Worm (Caenorhabditis elegans) whole organism, young adult: ENCODE results near the gene nud-1.

ENCODE experiments used
- B0261.1 ChIP-seq: sonication (generic microtip); optimal IDR thresholded peaks from 2 replicates; lab custom pipeline; 2016; ENCODE audit warnings: mild to moderate bottlenecking, missing genetic modification characterization, moderate library complexity, missing compliant biosample characterization
- D2030.7 ChIP-seq: fragments of 200-800 bp; sonication (Bioruptor generic); IDR thresholded peaks from 2 replicates; pipeline ENCODE4 v1.3.6; 2022; ENCODE audit warnings: missing genetic modification reagents, missing genetic modification characterization, missing compliant biosample characterization
- F22D6.2 ChIP-seq: sonication (generic microtip); optimal IDR thresholded peaks from 2 replicates; lab custom pipeline; 2016; ENCODE audit warnings: mild to moderate bottlenecking, missing genetic modification characterization, missing compliant biosample characterization
- F37B4.10 ChIP-seq: fragments of 200-800 bp; sonication (Bioruptor generic); IDR thresholded peaks from 2 replicates; pipeline ENCODE4 v1.3.6; 2022; ENCODE audit warnings: missing genetic modification characterization, missing compliant biosample characterization
- ama-1 ChIP-seq, 3 experiments: fragments of 150-350 bp in 1 of 3; sonication (generic microtip) in 2 of 3; optimal IDR thresholded peaks; 2 replicates each; lab custom pipeline; 2014 to 2018; ENCODE audit warnings: missing biosample characterization in 2 of 3, missing genetic modification characterization in 2 of 3, missing genetic modification reagents in 2 of 3
- attf-6 ChIP-seq: fragments of 200-800 bp; sonication (Bioruptor generic); IDR thresholded peaks from 2 replicates; pipeline ENCODE4 v1.3.6; 2022; ENCODE audit warnings: missing genetic modification reagents, missing genetic modification characterization, missing compliant biosample characterization
- die-1 ChIP-seq: sonication (generic microtip); optimal IDR thresholded peaks from 2 replicates; lab custom pipeline; 2016; ENCODE audit warnings: missing genotype, mild to moderate bottlenecking, missing genetic modification characterization, missing compliant biosample characterization
- efl-1 ChIP-seq: fragments of 150-350 bp; optimal IDR thresholded peaks from 2 replicates; lab custom pipeline; 2014; ENCODE audit warnings: missing biosample characterization, missing genetic modification reagents, missing genetic modification characterization
- hmg-1.2 ChIP-seq: fragments of 200-800 bp; sonication (Bioruptor generic); IDR thresholded peaks from 2 replicates; pipeline ENCODE4 v1.3.6; 2022; ENCODE audit warnings: missing genetic modification reagents, missing genetic modification characterization, missing compliant biosample characterization
- let-607 ChIP-seq, 2 experiments: fragments of 200-800 bp in 1 of 2; sonication (Bioruptor generic) in 1 of 2; sonication (generic microtip) in 1 of 2; optimal IDR thresholded peaks; 2 replicates each; lab custom pipeline; 2016 to 2018; ENCODE audit warnings: mild to moderate bottlenecking in 2 of 2, missing compliant biosample characterization in 2 of 2, missing genetic modification characterization in 2 of 2, moderate library complexity in 2 of 2, missing genotype in 1 of 2
- unc-130 ChIP-seq: sonication (generic microtip); optimal IDR thresholded peaks from 2 replicates; lab custom pipeline; 2016; ENCODE audit warnings: missing genetic modification reagents, missing genetic modification characterization, missing compliant biosample characterization
- unc-62 ChIP-seq: fragments of 150-350 bp; optimal IDR thresholded peaks from 2 replicates; lab custom pipeline; 2014; ENCODE audit warnings: missing biosample characterization, missing genetic modification reagents, missing genetic modification characterization

DNA sequence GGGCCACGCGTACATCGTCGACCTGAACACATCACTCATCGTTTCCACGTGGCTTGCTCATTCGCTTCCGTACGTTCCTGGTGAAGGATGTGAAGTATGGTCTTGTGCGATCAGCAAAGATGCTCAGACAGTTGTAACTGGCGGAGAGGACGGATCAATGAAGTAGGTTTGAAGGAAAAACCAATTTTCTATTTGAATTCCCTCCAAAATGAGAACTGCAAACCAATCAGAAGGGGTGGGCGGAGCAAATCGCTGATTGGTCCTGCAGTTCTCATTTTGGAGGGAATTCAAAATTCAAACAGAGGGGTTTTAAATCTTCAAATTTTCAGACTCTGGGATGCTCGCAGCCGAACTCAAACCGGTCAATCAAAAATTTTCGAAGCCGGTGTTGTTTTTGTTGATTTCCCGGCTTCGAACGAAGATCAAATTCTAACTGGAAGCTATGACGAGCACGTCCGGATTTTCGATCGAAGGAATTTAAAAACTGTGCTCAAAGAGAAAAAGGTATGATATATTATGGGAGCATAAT lies 23.9 kb upstream of the nud-1 start:
- TF ChIP-seq hmg-1.2 (GFP tag; lab: Robert Waterston, UW) (no peak), F37B4.10 (GFP tag; lab: Robert Waterston, UW) (no peak), let-607 (tag; optimal IDR thresholded peaks at IDR 0.05; lab: Kevin White, UChicago) (no peak), D2030.7 (GFP tag; lab: Robert Waterston, UW) (no peak), efl-1 (GFP tag; lab: Kevin White, UChicago) (no peak), unc-62 (no peak), die-1 (no peak), attf-6 (GFP tag; lab: Robert Waterston, UW) (no peak), B0261.1 (no peak), F22D6.2 (tag; lab: Kevin White, UChicago) (no peak), ama-1 (optimal IDR thresholded peaks at IDR 0.05; lab: Kevin White, UChicago) (no peak), ama-1 (GFP tag; optimal IDR thresholded peaks at IDR 0.05; lab: Kevin White, UChicago) (no peak), unc-130 (no peak)
